Worm (Caenorhabditis elegans) whole organism, L2 larva: ENCODE measurements around the gene dpy-17.

Experiments used
- C34F6.9 ChIP-seq: fragments of 150-350 bp; optimal IDR thresholded peaks from 2 replicates; lab custom pipeline; 2014; ENCODE audit warnings: missing biosample characterization, missing genetic modification characterization
- ceh-82 ChIP-seq: fragments of 150-350 bp; optimal IDR thresholded peaks from 2 replicates; lab custom pipeline; 2014; ENCODE audit warnings: missing biosample characterization, missing genetic modification characterization
- egl-27 ChIP-seq: sonication (generic microtip); optimal IDR thresholded peaks from 3 replicates; lab custom pipeline; 2017; ENCODE audit warnings: missing biosample characterization, missing genetic modification reagents, missing genetic modification characterization
- lsy-2 ChIP-seq, 2 experiments: fragments of 150-350 bp in 1 of 2; sonication (generic microtip) in 1 of 2; optimal IDR thresholded peaks; 2 replicates each; lab custom pipeline; 2014 to 2017; ENCODE audit warnings: missing biosample characterization in 2 of 2, missing genetic modification characterization in 2 of 2
- mbf-1 ChIP-seq: sonication (generic microtip); optimal IDR thresholded peaks from 2 replicates; lab custom pipeline; 2017; ENCODE audit warnings: missing biosample characterization, missing genetic modification characterization
- mdl-1 ChIP-seq, 2 experiments: fragments of 150-350 bp in 1 of 2; sonication (generic microtip) in 1 of 2; optimal IDR thresholded peaks; 2 replicates each; lab custom pipeline; 2017; ENCODE audit warnings: missing biosample characterization in 2 of 2, missing genetic modification characterization in 2 of 2
- nhr-11 ChIP-seq: fragments of 150-350 bp; optimal IDR thresholded peaks from 2 replicates; lab custom pipeline; 2014; ENCODE audit warnings: missing biosample characterization, missing genetic modification characterization
- nhr-237 ChIP-seq: fragments of 150-350 bp; optimal IDR thresholded peaks from 2 replicates; lab custom pipeline; 2014; ENCODE audit warnings: missing biosample characterization, missing genetic modification characterization
- nhr-77 ChIP-seq: fragments of 150-350 bp; optimal IDR thresholded peaks from 2 replicates; lab custom pipeline; 2014; ENCODE audit warnings: missing biosample characterization, missing genetic modification characterization
- ztf-11 ChIP-seq: sonication (generic microtip); optimal IDR thresholded peaks from 2 replicates; lab custom pipeline; 2017; ENCODE audit warnings: missing biosample characterization, missing genetic modification characterization

- TF ChIP-seq nhr-11 (tag; lab: Kevin White, UChicago) (no peak), mdl-1 (tag; optimal IDR thresholded peaks at IDR 0.05; lab: Kevin White, UChicago) (peak; percentile 76 to 88), ztf-11 (tag; lab: Kevin White, UChicago) (no peak), egl-27 (tag; lab: Kevin White, UChicago) (peak; percentile 66), nhr-77 (tag; lab: Kevin White, UChicago) (no peak), ceh-82 (tag; lab: Kevin White, UChicago) (no peak), lsy-2 (tag; optimal IDR thresholded peaks at IDR 0.05; lab: Kevin White, UChicago) (peak in 1 of 2 experiments; percentile 76), mbf-1 (tag; lab: Kevin White, UChicago) (no peak), C34F6.9 (peak; percentile 51), nhr-237 (tag; lab: Kevin White, UChicago) (no peak)
These were observed 29.1 kb upstream of the dpy-17 start for ce11 chrIII:5078062-5078461.
